Fruit fly (Drosophila melanogaster) whole organism, embryonic: Measurements from ENCODE around the gene CG10581.

Source experiments
- Atf3 ChIP-seq: fragments of 200-800 bp; sonication (Bioruptor generic); optimal IDR thresholded peaks from 3 replicates; lab custom pipeline; 2016; ENCODE audit warnings: missing biosample characterization, missing genetic modification characterization
- CG10654 ChIP-seq: fragments of 200-800 bp; sonication (Bioruptor generic); optimal IDR thresholded peaks from 2 replicates; lab custom pipeline; 2016; ENCODE audit warnings: missing biosample characterization, missing genetic modification characterization
- CG11695 ChIP-seq: fragments of 200-800 bp; sonication (Bioruptor generic); IDR thresholded peaks from 3 replicates; pipeline ENCODE4 v1.3.6; 2022; ENCODE audit warnings: missing biosample characterization, missing genetic modification characterization
- CG12155 ChIP-seq: fragments of 200-800 bp; sonication (Bioruptor generic); optimal IDR thresholded peaks from 3 replicates; lab custom pipeline; 2016; ENCODE audit warnings: missing biosample characterization, missing genetic modification characterization
- CG1233 ChIP-seq: fragments of 200-800 bp; sonication (Bioruptor generic); optimal IDR thresholded peaks from 4 replicates; lab custom pipeline; 2018; ENCODE audit warnings: missing biosample characterization, mild to moderate bottlenecking, missing genetic modification characterization
- CG15601 ChIP-seq: fragments of 200-800 bp; sonication (Bioruptor generic); optimal IDR thresholded peaks from 3 replicates; lab custom pipeline; 2019; ENCODE audit warnings: missing biosample characterization, mild to moderate bottlenecking, missing genetic modification characterization, moderate library complexity
- CG16813 ChIP-seq: fragments of 200-800 bp; sonication (Bioruptor generic); IDR thresholded peaks from 3 replicates; pipeline ENCODE4 v1.3.6; 2022; ENCODE audit warnings: missing biosample characterization, missing genetic modification characterization; ENCODE audit not compliant: partially characterized antibody
- CG17912 ChIP-seq: fragments of 200-800 bp; sonication (Bioruptor generic); optimal IDR thresholded peaks from 2 replicates; lab custom pipeline; 2018; ENCODE audit warnings: missing biosample characterization, mild to moderate bottlenecking, missing genetic modification characterization
- CG2129 ChIP-seq: fragments of 200-800 bp; sonication (Bioruptor generic); IDR thresholded peaks from 2 replicates; pipeline ENCODE4 v1.3.6; 2022; ENCODE audit warnings: missing biosample characterization, missing genetic modification characterization; ENCODE audit not compliant: partially characterized antibody
- CG2202 ChIP-seq: fragments of 200-800 bp; sonication (Bioruptor generic); optimal IDR thresholded peaks from 2 replicates; lab custom pipeline; 2018; ENCODE audit warnings: missing biosample characterization, mild to moderate bottlenecking, missing genetic modification characterization
- CG3163 ChIP-seq: fragments of 200-800 bp; sonication (Bioruptor generic); optimal IDR thresholded peaks from 3 replicates; lab custom pipeline; 2016; ENCODE audit warnings: missing biosample characterization, missing genetic modification characterization
- CG32772 ChIP-seq: fragments of 200-800 bp; sonication (Bioruptor generic); IDR thresholded peaks from 2 replicates; pipeline ENCODE4 v1.3.6; 2022; ENCODE audit warnings: missing biosample characterization, missing genetic modification characterization
- CG4360 ChIP-seq: fragments of 200-800 bp; sonication (Bioruptor generic); IDR thresholded peaks from 2 replicates; pipeline ENCODE4 v1.3.6; 2022; ENCODE audit warnings: missing biosample characterization, missing genetic modification characterization
- CG5245 ChIP-seq: fragments of 200-800 bp; sonication (Bioruptor generic); optimal IDR thresholded peaks from 3 replicates; lab custom pipeline; 2016; ENCODE audit warnings: missing biosample characterization, missing genetic modification characterization
- CG6854 ChIP-seq: fragments of 200-800 bp; sonication (Bioruptor generic); optimal IDR thresholded peaks from 3 replicates; lab custom pipeline; 2017; ENCODE audit warnings: missing biosample characterization, mild to moderate bottlenecking, missing genetic modification characterization
- CG8359 ChIP-seq: fragments of 200-800 bp; sonication (Bioruptor generic); optimal IDR thresholded peaks from 2 replicates; lab custom pipeline; 2017; ENCODE audit warnings: missing biosample characterization, mild to moderate bottlenecking, missing genetic modification characterization, borderline replicate concordance
- CG8765 ChIP-seq: fragments of 200-800 bp; sonication (Bioruptor generic); IDR thresholded peaks from 2 replicates; pipeline ENCODE4 v1.3.6; 2022; ENCODE audit warnings: missing biosample characterization, missing genetic modification characterization
- Dll ChIP-seq: fragments of 200-800 bp; sonication (Bioruptor generic); IDR thresholded peaks from 4 replicates; pipeline ENCODE4 v1.3.6; 2022; ENCODE audit warnings: missing biosample characterization, missing genetic modification characterization; ENCODE audit not compliant: partially characterized antibody
- Doc3 ChIP-seq: fragments of 200-800 bp; sonication (Bioruptor generic); IDR thresholded peaks from 3 replicates; pipeline ENCODE4 v1.3.6; 2022; ENCODE audit warnings: missing biosample characterization, missing genetic modification characterization; ENCODE audit not compliant: partially characterized antibody
- Jarid2 ChIP-seq: fragments of 200-800 bp; sonication (Bioruptor generic); optimal IDR thresholded peaks from 3 replicates; lab custom pipeline; 2017; ENCODE audit warnings: mild to moderate bottlenecking, missing biosample characterization, missing genetic modification reagents, missing genetic modification characterization
- Lhr ChIP-seq: fragments of 200-800 bp; sonication (Bioruptor generic); optimal IDR thresholded peaks from 3 replicates; lab custom pipeline; 2017; ENCODE audit warnings: mild to moderate bottlenecking, missing biosample characterization, missing genetic modification reagents, missing genetic modification characterization
- Max ChIP-seq: fragments of 200-800 bp; sonication (Bioruptor generic); optimal IDR thresholded peaks from 2 replicates; lab custom pipeline; 2016; ENCODE audit warnings: missing biosample characterization, mild to moderate bottlenecking, missing genetic modification characterization
- Mrtf ChIP-seq: fragments of 200-800 bp; sonication (Bioruptor generic); IDR thresholded peaks from 3 replicates; pipeline ENCODE4 v1.3.6; 2022; ENCODE audit warnings: missing biosample characterization, missing genetic modification characterization
- NC2α ChIP-seq: fragments of 200-800 bp; sonication (Bioruptor generic); optimal IDR thresholded peaks from 2 replicates; lab custom pipeline; 2016; ENCODE audit warnings: missing biosample characterization, missing genetic modification characterization
- NK7.1 ChIP-seq: fragments of 200-800 bp; sonication (Bioruptor generic); optimal IDR thresholded peaks from 3 replicates; lab custom pipeline; 2016; ENCODE audit warnings: missing biosample characterization, missing genetic modification characterization
- Nf-YC ChIP-seq: fragments of 200-800 bp; optimal IDR thresholded peaks from 3 replicates; lab custom pipeline; 2019; ENCODE audit warnings: missing biosample characterization, mild to moderate bottlenecking, missing genetic modification characterization, moderate library complexity
- Oaz ChIP-seq: fragments of 200-800 bp; sonication (Bioruptor generic); IDR thresholded peaks from 2 replicates; pipeline ENCODE4 v1.3.6; 2022; ENCODE audit warnings: missing biosample characterization, missing genetic modification characterization
- Oli ChIP-seq: fragments of 200-800 bp; sonication (Bioruptor generic); optimal IDR thresholded peaks from 2 replicates; lab custom pipeline; 2018; ENCODE audit warnings: missing biosample characterization, mild to moderate bottlenecking, missing genetic modification characterization, moderate library complexity
- Xrp1 ChIP-seq: fragments of 200-800 bp; sonication (Bioruptor generic); IDR thresholded peaks from 2 replicates; pipeline ENCODE4 v1.3.6; 2022; ENCODE audit warnings: missing biosample characterization, missing genetic modification characterization
- YL-1 ChIP-seq: fragments of 200-800 bp; sonication (Bioruptor generic); optimal IDR thresholded peaks from 3 replicates; lab custom pipeline; 2017; ENCODE audit warnings: missing biosample characterization, mild to moderate bottlenecking, missing genetic modification characterization
- ab ChIP-seq: fragments of 200-800 bp; sonication (Bioruptor generic); optimal IDR thresholded peaks from 2 replicates; lab custom pipeline; 2016; ENCODE audit warnings: missing biosample characterization, missing genetic modification characterization
- ash1 ChIP-seq: fragments of 200-800 bp; sonication (Bioruptor generic); optimal IDR thresholded peaks from 2 replicates; lab custom pipeline; 2018; ENCODE audit warnings: missing biosample characterization, mild to moderate bottlenecking, missing genetic modification characterization
- bbx ChIP-seq: fragments of 200-800 bp; sonication (Bioruptor generic); IDR thresholded peaks from 2 replicates; pipeline ENCODE4 v1.3.6; 2022; ENCODE audit warnings: missing biosample characterization, missing genetic modification characterization; ENCODE audit not compliant: partially characterized antibody
- chm ChIP-seq: fragments of 200-800 bp; sonication (Bioruptor generic); IDR thresholded peaks from 2 replicates; pipeline ENCODE4 v1.3.6; 2022; ENCODE audit warnings: missing biosample characterization, missing genetic modification characterization
- dmrt11E ChIP-seq: fragments of 200-800 bp; sonication (Bioruptor generic); optimal IDR thresholded peaks from 3 replicates; lab custom pipeline; 2018; ENCODE audit warnings: missing biosample characterization, mild to moderate bottlenecking, missing genetic modification characterization, moderate library complexity
- ems ChIP-seq: fragments of 200-800 bp; sonication (Bioruptor generic); optimal IDR thresholded peaks from 3 replicates; lab custom pipeline; 2016; ENCODE audit warnings: missing biosample characterization, missing genetic modification characterization
- en ChIP-seq: fragments of 200-800 bp; sonication (Bioruptor generic); optimal IDR thresholded peaks from 2 replicates; lab custom pipeline; 2016; ENCODE audit warnings: missing biosample characterization, missing genetic modification characterization
- eyg ChIP-seq: fragments of 200-800 bp; sonication (Bioruptor generic); optimal IDR thresholded peaks from 3 replicates; lab custom pipeline; 2016; ENCODE audit warnings: missing biosample characterization, missing genetic modification characterization
- fd3F ChIP-seq: fragments of 200-800 bp; sonication (Bioruptor generic); optimal IDR thresholded peaks from 2 replicates; lab custom pipeline; 2018; ENCODE audit warnings: missing biosample characterization, mild to moderate bottlenecking, missing genetic modification characterization, moderate library complexity
- fru ChIP-seq: fragments of >200 bp; optimal IDR thresholded peaks from 2 replicates; lab custom pipeline; 2017
- h ChIP-seq: fragments of >200 bp; optimal IDR thresholded peaks from 2 replicates; lab custom pipeline; 2017
- ind ChIP-seq: fragments of 200-800 bp; sonication (Bioruptor generic); optimal IDR thresholded peaks from 3 replicates; lab custom pipeline; 2016; ENCODE audit warnings: missing biosample characterization, missing genetic modification characterization
- jigr1 ChIP-seq: fragments of 200-800 bp; sonication (Bioruptor generic); IDR thresholded peaks from 3 replicates; pipeline ENCODE4 v1.3.6; 2022; ENCODE audit warnings: missing biosample characterization, missing genetic modification characterization
- luna ChIP-seq: fragments of 200-800 bp; sonication (Bioruptor generic); optimal IDR thresholded peaks from 2 replicates; lab custom pipeline; 2016; ENCODE audit warnings: missing biosample characterization, missing genetic modification characterization
- mld ChIP-seq: fragments of 200-800 bp; sonication (Bioruptor generic); IDR thresholded peaks from 3 replicates; pipeline ENCODE4 v1.3.6; 2022; ENCODE audit warnings: missing biosample characterization, missing genetic modification characterization; ENCODE audit not compliant: partially characterized antibody
- oc ChIP-seq: fragments of 200-800 bp; sonication (Bioruptor generic); optimal IDR thresholded peaks from 2 replicates; lab custom pipeline; 2018; ENCODE audit warnings: missing biosample characterization, mild to moderate bottlenecking, missing genetic modification characterization, moderate library complexity
- pfk ChIP-seq: fragments of 200-800 bp; sonication (Bioruptor generic); optimal IDR thresholded peaks from 2 replicates; lab custom pipeline; 2018; ENCODE audit warnings: missing biosample characterization, mild to moderate bottlenecking, missing genetic modification characterization, moderate library complexity
- repo ChIP-seq: fragments of 200-800 bp; sonication (Bioruptor generic); optimal IDR thresholded peaks from 2 replicates; lab custom pipeline; 2016; ENCODE audit warnings: missing biosample characterization, missing genetic modification characterization
- tgo ChIP-seq: fragments of 200-800 bp; sonication (Bioruptor generic); IDR thresholded peaks from 3 replicates; pipeline ENCODE4 v1.3.6; 2022; ENCODE audit warnings: missing biosample characterization, missing genetic modification characterization
- trem ChIP-seq: fragments of 200-800 bp; optimal IDR thresholded peaks from 3 replicates; lab custom pipeline; 2019; ENCODE audit warnings: missing biosample characterization, mild to moderate bottlenecking, missing genetic modification characterization, moderate library complexity
- twi ChIP-seq: fragments of 200-800 bp; optimal IDR thresholded peaks from 2 replicates; lab custom pipeline; 2019; ENCODE audit warnings: missing biosample characterization, mild to moderate bottlenecking, missing genetic modification characterization, moderate library complexity
- zen ChIP-seq: fragments of 200-800 bp; sonication (Bioruptor generic); optimal IDR thresholded peaks from 3 replicates; lab custom pipeline; 2018; ENCODE audit warnings: missing biosample characterization, mild to moderate bottlenecking, missing genetic modification characterization, moderate library complexity

CG10581 gene

dm6 chr3L:21037404-21037803 lies 3.4 kb upstream of the CG10581 start (continued):
- TF ChIP-seq mld (GFP tag; lab: Robert Waterston, UW) (no peak), CG2129 (GFP tag; lab: Robert Waterston, UW) (no peak), CG8765 (GFP tag; lab: Robert Waterston, UW) (no peak), ash1 (GFP tag; lab: Kevin White, UChicago) (no peak), zen (tag; lab: Kevin White, UChicago) (peak; percentile 61), trem (tag; lab: Kevin White, UChicago) (peak; percentile 60), CG10654 (peak; percentile 53), CG12155 (GFP tag; lab: Kevin White, UChicago) (peak; percentile 73), CG5245 (GFP tag; lab: Kevin White, UChicago) (peak; percentile 56), CG16813 (GFP tag; lab: Robert Waterston, UW) (no peak), en (GFP tag; lab: Kevin White, UChicago) (peak; percentile 41), Lhr (GFP tag; lab: Kevin White, UChicago) (peak; percentile 47), jigr1 (no peak), CG15601 (tag; lab: Kevin White, UChicago) (peak; percentile 83), luna (GFP tag; lab: Kevin White, UChicago) (no peak), dmrt11E (peak; percentile 79), YL-1 (GFP tag; lab: Kevin White, UChicago) (no peak), twi (tag; lab: Kevin White, UChicago) (peak; percentile 65), Nf-YC (tag; lab: Kevin White, UChicago) (peak; percentile 34), ab (no peak), CG6854 (no peak), h (no peak), oc (tag; lab: Kevin White, UChicago) (peak; percentile 84), eyg (GFP tag; lab: Kevin White, UChicago) (peak; percentile 32), tgo (peak; percentile 58), fru (lab: Kevin White, UChicago) (no peak), Max (GFP tag; lab: Kevin White, UChicago) (peak; percentile 71), Doc3 (no peak), Jarid2 (GFP tag; lab: Kevin White, UChicago) (no peak), Dll (GFP tag; lab: Robert Waterston, UW) (no peak), CG3163 (GFP tag; lab: Kevin White, UChicago) (peak; percentile 2), NC2α (GFP tag; lab: Kevin White, UChicago) (no peak), NK7.1 (peak; percentile 23), Xrp1 (GFP tag; lab: Robert Waterston, UW) (peak; percentile 86), pfk (GFP tag; lab: Kevin White, UChicago) (no peak), CG4360 (GFP tag; lab: Robert Waterston, UW) (peak; percentile 38; the same call in 1 of the 2 replicates), CG2202 (tag; lab: Kevin White, UChicago) (peak; percentile 46), CG1233 (peak; percentile 60), fd3F (GFP tag; lab: Kevin White, UChicago) (peak; percentile 66), CG32772 (GFP tag; lab: Robert Waterston, UW) (peak; percentile 53), ems (GFP tag; lab: Kevin White, UChicago) (peak; percentile 80), chm (GFP tag; lab: Robert Waterston, UW) (peak; percentile 58), bbx (no peak), CG11695 (GFP tag; lab: Robert Waterston, UW) (peak; percentile 80), Oaz (peak; percentile 56), CG8359 (no peak), Mrtf (GFP tag; lab: Robert Waterston, UW) (0 out of 3 replicates have a peak, but pooled peaks have one; percentile 38), ind (GFP tag; lab: Kevin White, UChicago) (peak; percentile 75), Oli (tag; lab: Kevin White, UChicago) (peak; percentile 86), repo (GFP tag; lab: Kevin White, UChicago) (peak; percentile 3), CG17912 (no peak), Atf3 (peak; percentile 41)
